Worm (Caenorhabditis elegans) whole organism, young adult: ENCODE measurements around the gene M03C11.6.

Source experiments
- B0019.2 ChIP-seq: fragments of 200-800 bp; sonication (Bioruptor generic); conservative IDR thresholded peaks from 2 replicates; pipeline ENCODE4 v1.3.6; 2022; ENCODE audit warnings: missing genetic modification reagents, missing genetic modification characterization, missing compliant biosample characterization
- B0261.1 ChIP-seq: sonication (generic microtip); optimal IDR thresholded peaks from 2 replicates; lab custom pipeline; 2016; ENCODE audit warnings: mild to moderate bottlenecking, missing genetic modification characterization, moderate library complexity, missing compliant biosample characterization
- D2030.7 ChIP-seq: fragments of 200-800 bp; sonication (Bioruptor generic); IDR thresholded peaks from 2 replicates; pipeline ENCODE4 v1.3.6; 2022; ENCODE audit warnings: missing genetic modification reagents, missing genetic modification characterization, missing compliant biosample characterization
- F22D6.2 ChIP-seq: sonication (generic microtip); optimal IDR thresholded peaks from 2 replicates; lab custom pipeline; 2016; ENCODE audit warnings: mild to moderate bottlenecking, missing genetic modification characterization, missing compliant biosample characterization
- F49E8.2 ChIP-seq: sonication (generic microtip); optimal IDR thresholded peaks from 3 replicates; lab custom pipeline; 2017; ENCODE audit warnings: missing genetic modification characterization, mild to moderate bottlenecking, missing compliant biosample characterization, antibody characterized with exemption, moderate library complexity; ENCODE audit not compliant: insufficient read depth
- F55B11.4 ChIP-seq: sonication (generic microtip); optimal IDR thresholded peaks from 2 replicates; lab custom pipeline; 2016; ENCODE audit warnings: missing compliant biosample characterization, missing genetic modification characterization, borderline replicate concordance; ENCODE audit not compliant: insufficient read depth
- F57A8.1 ChIP-seq: fragments of 200-800 bp; sonication (Bioruptor generic); optimal IDR thresholded peaks from 2 replicates; lab custom pipeline; 2018; ENCODE audit warnings: mild to moderate bottlenecking, missing genetic modification characterization, moderate library complexity, missing compliant biosample characterization
- K12H6.12 ChIP-seq: fragments of 200-800 bp; sonication (Bioruptor generic); optimal IDR thresholded peaks from 2 replicates; lab custom pipeline; 2018; ENCODE audit warnings: mild to moderate bottlenecking, missing genetic modification characterization, missing compliant biosample characterization
- aptf-2 ChIP-seq: fragments of 200-800 bp; sonication (Bioruptor generic); conservative IDR thresholded peaks from 2 replicates; pipeline ENCODE4 v1.3.6; 2022; ENCODE audit warnings: missing genetic modification reagents, missing genetic modification characterization, missing compliant biosample characterization
- attf-5 ChIP-seq: fragments of 200-800 bp; sonication (Bioruptor generic); optimal IDR thresholded peaks from 2 replicates; lab custom pipeline; 2018; ENCODE audit warnings: mild to moderate bottlenecking, missing genetic modification characterization, missing compliant biosample characterization
- ceh-100 ChIP-seq: fragments of 200-800 bp; sonication (Bioruptor generic); IDR thresholded peaks from 2 replicates; pipeline ENCODE4 v1.3.6; 2022; ENCODE audit warnings: missing genetic modification reagents, missing genetic modification characterization, missing compliant biosample characterization
- ceh-27 ChIP-seq: fragments of 200-800 bp; sonication (Bioruptor generic); optimal IDR thresholded peaks from 2 replicates; lab custom pipeline; 2018; ENCODE audit warnings: mild to moderate bottlenecking, missing genetic modification characterization, moderate library complexity, missing compliant biosample characterization
- ceh-79 ChIP-seq: sonication (generic microtip); optimal IDR thresholded peaks from 2 replicates; lab custom pipeline; 2017; ENCODE audit warnings: mild to moderate bottlenecking, missing genetic modification characterization, missing compliant biosample characterization
- die-1 ChIP-seq: sonication (generic microtip); optimal IDR thresholded peaks from 2 replicates; lab custom pipeline; 2016; ENCODE audit warnings: missing genotype, mild to moderate bottlenecking, missing genetic modification characterization, missing compliant biosample characterization
- egl-44 ChIP-seq: fragments of 200-800 bp; sonication (Bioruptor generic); IDR thresholded peaks from 2 replicates; pipeline ENCODE4 v1.3.6; 2022; ENCODE audit warnings: missing genetic modification reagents, missing genetic modification characterization, missing compliant biosample characterization
- egrh-3 ChIP-seq: fragments of 200-800 bp; sonication (Bioruptor generic); IDR thresholded peaks from 2 replicates; pipeline ENCODE4 v1.3.6; 2022; ENCODE audit warnings: missing genetic modification reagents, missing genetic modification characterization, missing compliant biosample characterization
- hlh-26 ChIP-seq: fragments of 200-800 bp; sonication (Bioruptor generic); conservative IDR thresholded peaks from 2 replicates; pipeline ENCODE4 v1.3.6; 2022; ENCODE audit warnings: missing genetic modification reagents, missing genetic modification characterization, missing compliant biosample characterization
- hmg-1.2 ChIP-seq: fragments of 200-800 bp; sonication (Bioruptor generic); IDR thresholded peaks from 2 replicates; pipeline ENCODE4 v1.3.6; 2022; ENCODE audit warnings: missing genetic modification reagents, missing genetic modification characterization, missing compliant biosample characterization
- hsf-1 ChIP-seq: fragments of 200-800 bp; sonication (Bioruptor generic); IDR thresholded peaks from 2 replicates; pipeline ENCODE4 v1.3.6; 2022; ENCODE audit warnings: missing genetic modification reagents, missing genetic modification characterization, missing compliant biosample characterization
- let-607 ChIP-seq, 2 experiments: fragments of 200-800 bp in 1 of 2; sonication (Bioruptor generic) in 1 of 2; sonication (generic microtip) in 1 of 2; optimal IDR thresholded peaks; 2 replicates each; lab custom pipeline; 2016 to 2018; ENCODE audit warnings: mild to moderate bottlenecking in 2 of 2, missing compliant biosample characterization in 2 of 2, missing genetic modification characterization in 2 of 2, moderate library complexity in 2 of 2, missing genotype in 1 of 2
- lin-26 ChIP-seq: fragments of 200-800 bp; sonication (Bioruptor generic); IDR thresholded peaks from 2 replicates; pipeline ENCODE4 v1.3.6; 2022; ENCODE audit warnings: missing genetic modification reagents, missing genetic modification characterization, missing compliant biosample characterization
- lin-54 ChIP-seq: fragments of 200-800 bp; sonication (Bioruptor generic); optimal IDR thresholded peaks from 2 replicates; lab custom pipeline; 2018; ENCODE audit warnings: mild to moderate bottlenecking, missing genetic modification characterization, missing compliant biosample characterization
- lsl-1 ChIP-seq: fragments of 200-800 bp; sonication (Bioruptor generic); optimal IDR thresholded peaks from 2 replicates; lab custom pipeline; 2018; ENCODE audit warnings: mild to moderate bottlenecking, missing genetic modification characterization, moderate library complexity, missing compliant biosample characterization
- madf-3 ChIP-seq: fragments of 200-800 bp; sonication (Bioruptor generic); IDR thresholded peaks from 2 replicates; pipeline ENCODE4 v1.3.6; 2022; ENCODE audit warnings: missing genetic modification reagents, missing genetic modification characterization, missing compliant biosample characterization
- madf-6 ChIP-seq: fragments of 200-800 bp; sonication (Bioruptor generic); IDR thresholded peaks from 2 replicates; pipeline ENCODE4 v1.3.6; 2022; ENCODE audit warnings: missing genetic modification reagents, missing genetic modification characterization, missing compliant biosample characterization
- mcd-1 ChIP-seq: fragments of 200-800 bp; sonication (Bioruptor generic); IDR thresholded peaks from 2 replicates; pipeline ENCODE4 v1.3.6; 2022; ENCODE audit warnings: missing genetic modification reagents, missing genetic modification characterization, missing compliant biosample characterization
- nhr-90 ChIP-seq: sonication (generic microtip); optimal IDR thresholded peaks from 2 replicates; lab custom pipeline; 2016; ENCODE audit warnings: missing genotype, mild to moderate bottlenecking, missing genetic modification characterization, missing compliant biosample characterization
- pbrm-1 ChIP-seq: fragments of 200-800 bp; sonication (Bioruptor generic); IDR thresholded peaks from 2 replicates; pipeline ENCODE4 v1.3.6; 2022; ENCODE audit warnings: missing genetic modification reagents, missing genetic modification characterization, missing compliant biosample characterization
- pha-4 ChIP-seq: fragments of 150-350 bp; sonication (generic microtip); optimal IDR thresholded peaks from 2 replicates; lab custom pipeline; 2014; ENCODE audit warnings: missing biosample characterization, missing genetic modification reagents, missing genetic modification characterization
- rpc-1 ChIP-seq, 2 experiments: fragments of 150-350 bp in 1 of 2; sonication (generic microtip) in 1 of 2; optimal IDR thresholded peaks; 2 replicates each; lab custom pipeline; 2014 to 2018; ENCODE audit warnings: missing biosample characterization in 1 of 2, missing genetic modification characterization in 1 of 2, missing genetic modification reagents in 1 of 2, missing genotype in 1 of 2
- snpc-1.3 ChIP-seq: sonication (generic microtip); optimal IDR thresholded peaks from 2 replicates; lab custom pipeline; 2017; ENCODE audit warnings: missing genetic modification characterization, mild to moderate bottlenecking, missing compliant biosample characterization, antibody characterized with exemption, moderate library complexity, missing genotype, missing genetic modification reagents; ENCODE audit not compliant: insufficient read depth
- tbp1 ChIP-seq: fragments of 200-800 bp; sonication (Bioruptor generic); optimal IDR thresholded peaks from 2 replicates; lab custom pipeline; 2018; ENCODE audit warnings: mild to moderate bottlenecking, missing genetic modification characterization, missing compliant biosample characterization
- tlf-1 ChIP-seq: fragments of 200-800 bp; sonication (Bioruptor generic); optimal IDR thresholded peaks from 2 replicates; lab custom pipeline; 2018; ENCODE audit warnings: mild to moderate bottlenecking, missing genetic modification characterization, missing compliant biosample characterization
- unc-62 ChIP-seq: fragments of 150-350 bp; optimal IDR thresholded peaks from 2 replicates; lab custom pipeline; 2014; ENCODE audit warnings: missing biosample characterization, missing genetic modification reagents, missing genetic modification characterization
- ztf-18 ChIP-seq: sonication (generic microtip); optimal IDR thresholded peaks from 2 replicates; lab custom pipeline; 2016; ENCODE audit warnings: missing genotype, mild to moderate bottlenecking, missing genetic modification characterization, missing compliant biosample characterization
- ztf-26 ChIP-seq: sonication (generic microtip); optimal IDR thresholded peaks from 2 replicates; lab custom pipeline; 2017; ENCODE audit warnings: missing genetic modification characterization, missing compliant biosample characterization
- ztf-3 ChIP-seq: fragments of 200-800 bp; sonication (Bioruptor generic); optimal IDR thresholded peaks from 2 replicates; lab custom pipeline; 2018; ENCODE audit warnings: mild to moderate bottlenecking, missing genetic modification characterization, missing compliant biosample characterization
- ztf-6 ChIP-seq: fragments of 200-800 bp; sonication (Bioruptor generic); IDR thresholded peaks from 2 replicates; pipeline ENCODE4 v1.3.6; 2022; ENCODE audit warnings: missing genetic modification reagents, missing genetic modification characterization, missing compliant biosample characterization

The M03C11.6 gene

ce11 chrIII:10435938-10436842 lies 12.4 kb upstream of the M03C11.6 start, which contains the start of the genes smrd-1 and enu-3.1 (continued):
- TF ChIP-seq hmg-1.2, result peak; percentile 54
- TF ChIP-seq let-607 (tag; optimal IDR thresholded peaks at IDR 0.05; lab: Kevin White, UChicago), result peak in 1 of 2 experiments; percentile 22
- peak; percentile 65 for TF ChIP-seq ztf-18 (tag; lab: Kevin White, UChicago)
- peak; percentile 92 for TF ChIP-seq D2030.7
- peak; percentile 75; the same call in 1 of the 2 replicates for TF ChIP-seq pbrm-1 (GFP tag; lab: Robert Waterston, UW)
- peak; percentile 48; the same call in 1 of the 2 replicates for TF ChIP-seq aptf-2 (GFP tag; lab: Robert Waterston, UW)
- peak; percentile 85 for TF ChIP-seq mcd-1 (GFP tag; lab: Robert Waterston, UW)
- TF ChIP-seq egrh-3 (GFP tag; lab: Robert Waterston, UW), result peak; percentile 67
- TF ChIP-seq attf-5, result peak; percentile 83
- peak; percentile 62 for TF ChIP-seq hsf-1
- TF ChIP-seq B0019.2 (GFP tag; lab: Robert Waterston, UW), result peak; percentile 70

ce11 chrIII:10432104-10432503 lies 8.3 kb upstream of the M03C11.6 start:
- TF ChIP-seq lsl-1 (GFP tag; lab: Kevin White, UChicago) (peak; percentile 25), pha-4 (tag; lab: Kevin White, UChicago) (no peak), ceh-100 (GFP tag; lab: Robert Waterston, UW) (peak; percentile 28; the same call in 1 of the 2 replicates), F49E8.2 (peak; percentile 17), rpc-1 (optimal IDR thresholded peaks at IDR 0.05; lab: Kevin White, UChicago) (peak; percentile 48), rpc-1 (tag; optimal IDR thresholded peaks at IDR 0.05; lab: Kevin White, UChicago) (peak; percentile 68), madf-6 (0 out of 2 replicates have a peak, but pooled peaks have one; percentile 29), hlh-26 (no peak), lin-26 (GFP tag; lab: Robert Waterston, UW) (0 out of 2 replicates have a peak, but pooled peaks have one; percentile 49), madf-3 (GFP tag; lab: Robert Waterston, UW) (0 out of 2 replicates have a peak, but pooled peaks have one; percentile 24), hmg-1.2 (no peak), snpc-1.3 (tag; lab: Kevin White, UChicago) (no peak), tbp1 (GFP tag; lab: Kevin White, UChicago) (peak; percentile 82), B0261.1 (tag; lab: Kevin White, UChicago) (peak; percentile 57), egl-44 (GFP tag; lab: Robert Waterston, UW) (no peak), die-1 (tag; lab: Kevin White, UChicago) (peak; percentile 27)

ce11 chrIII:10427882-10428281 lies 4.1 kb upstream of the M03C11.6 start, which contains the start of gene prp-3:
TSS of gene prp-3 (minus strand) at chrIII:10427982.
- TF ChIP-seq aptf-2 (GFP tag; lab: Robert Waterston, UW), result no peak
- no peak for TF ChIP-seq unc-62 (GFP tag; lab: Kevin White, UChicago)
- TF ChIP-seq F55B11.4 (tag; lab: Kevin White, UChicago), result no peak
- TF ChIP-seq B0261.1 (tag; lab: Kevin White, UChicago), result no peak
- no peak for TF ChIP-seq tlf-1 (GFP tag; lab: Kevin White, UChicago)
- no peak for TF ChIP-seq ceh-27 (GFP tag; lab: Kevin White, UChicago)
- no peak for TF ChIP-seq B0019.2 (GFP tag; lab: Robert Waterston, UW)
- no peak for TF ChIP-seq F57A8.1
- no peak for TF ChIP-seq lin-54 (GFP tag; lab: Kevin White, UChicago)
- no peak for TF ChIP-seq ceh-79
- TF ChIP-seq ztf-26, result no peak
- no peak for TF ChIP-seq ztf-6
- TF ChIP-seq F22D6.2 (tag; lab: Kevin White, UChicago), result no peak
- no peak for TF ChIP-seq K12H6.12 (tag; lab: Kevin White, UChicago)
- no peak for TF ChIP-seq ztf-3 (GFP tag; lab: Kevin White, UChicago)
- TF ChIP-seq nhr-90 (tag; lab: Kevin White, UChicago), result no peak
